Fruit fly (Drosophila melanogaster) whole organism, prepupa: ENCODE data around the gene CG46397.
A peak's percentile ranks its signal among the peaks of the same experiment; 100 is the strongest.

ENCODE experiments used
- CG10631 ChIP-seq: fragments of 200-800 bp; sonication (Bioruptor generic); optimal IDR thresholded peaks from 2 replicates; lab custom pipeline; 2016; ENCODE audit warnings: missing biosample characterization, missing genetic modification characterization
- CG11294 ChIP-seq: fragments of 200-800 bp; sonication (Bioruptor generic); IDR thresholded peaks from 2 replicates; pipeline ENCODE4 v1.3.6; 2022; ENCODE audit warnings: missing biosample characterization, missing genetic modification characterization
- CG11902 ChIP-seq: fragments of 200-800 bp; sonication (Bioruptor generic); optimal IDR thresholded peaks from 3 replicates; lab custom pipeline; 2016; ENCODE audit warnings: missing biosample characterization, missing genetic modification characterization
- CG15336 ChIP-seq: fragments of 200-800 bp; sonication (Bioruptor generic); IDR thresholded peaks from 2 replicates; pipeline ENCODE4 v1.3.6; 2022; ENCODE audit warnings: missing biosample characterization, missing genetic modification characterization
- CG1621 ChIP-seq: fragments of 200-800 bp; sonication (Bioruptor generic); optimal IDR thresholded peaks from 3 replicates; lab custom pipeline; 2018; ENCODE audit warnings: missing biosample characterization, mild to moderate bottlenecking, missing genetic modification characterization
- CG3032 ChIP-seq: fragments of 200-800 bp; optimal IDR thresholded peaks from 2 replicates; lab custom pipeline; 2019; ENCODE audit warnings: missing biosample characterization, mild to moderate bottlenecking, missing genetic modification characterization, moderate library complexity
- CG31627 ChIP-seq: fragments of 200-800 bp; sonication (Bioruptor generic); optimal IDR thresholded peaks from 3 replicates; lab custom pipeline; 2016; ENCODE audit warnings: missing biosample characterization, missing genetic modification characterization
- CG32006 ChIP-seq: fragments of 200-800 bp; sonication (Bioruptor generic); optimal IDR thresholded peaks from 3 replicates; lab custom pipeline; 2017; ENCODE audit warnings: missing biosample characterization, mild to moderate bottlenecking, missing genetic modification characterization
- CG3919 ChIP-seq: fragments of 200-800 bp; sonication (Bioruptor generic); optimal IDR thresholded peaks from 3 replicates; lab custom pipeline; 2016; ENCODE audit warnings: missing biosample characterization, missing genetic modification characterization
- CG4318 ChIP-seq: fragments of 200-800 bp; sonication (Bioruptor generic); optimal IDR thresholded peaks from 3 replicates; lab custom pipeline; 2017; ENCODE audit warnings: missing biosample characterization, mild to moderate bottlenecking, missing genetic modification characterization
- CG6276 ChIP-seq: fragments of 200-800 bp; sonication (Bioruptor generic); optimal IDR thresholded peaks from 2 replicates; lab custom pipeline; 2017; ENCODE audit warnings: missing biosample characterization, mild to moderate bottlenecking, missing genetic modification characterization
- CG6808 ChIP-seq: fragments of 200-800 bp; sonication (Bioruptor generic); optimal IDR thresholded peaks from 3 replicates; lab custom pipeline; 2017; ENCODE audit warnings: missing biosample characterization, missing genetic modification characterization, mild to moderate bottlenecking, moderate library complexity, missing genetic modification reagents
- CG6854 ChIP-seq: fragments of 200-800 bp; sonication (Bioruptor generic); optimal IDR thresholded peaks from 2 replicates; lab custom pipeline; 2017; ENCODE audit warnings: missing biosample characterization, mild to moderate bottlenecking, missing genetic modification characterization
- CG7368 ChIP-seq: fragments of 200-800 bp; sonication (Bioruptor generic); optimal IDR thresholded peaks from 3 replicates; lab custom pipeline; 2016; ENCODE audit warnings: missing biosample characterization, missing genetic modification characterization
- CG8119 ChIP-seq: fragments of 200-800 bp; sonication (Bioruptor generic); IDR thresholded peaks from 3 replicates; pipeline ENCODE4 v1.3.6; 2022; ENCODE audit warnings: missing biosample characterization, missing genetic modification characterization
- CG8632 ChIP-seq: fragments of 200-800 bp; sonication (Bioruptor generic); optimal IDR thresholded peaks from 3 replicates; lab custom pipeline; 2016; ENCODE audit warnings: missing biosample characterization, missing genetic modification characterization
- CG9139 ChIP-seq: fragments of 200-800 bp; sonication (Bioruptor generic); optimal IDR thresholded peaks from 3 replicates; lab custom pipeline; 2017; ENCODE audit warnings: missing biosample characterization, mild to moderate bottlenecking, missing genetic modification characterization
- Eip75B ChIP-seq: fragments of 200-800 bp; sonication (Bioruptor generic); optimal IDR thresholded peaks from 3 replicates; lab custom pipeline; 2016; ENCODE audit warnings: missing biosample characterization, missing genetic modification characterization
- Eip78C ChIP-seq: fragments of 200-800 bp; sonication (Bioruptor generic); peaks from one replicate; lab custom pipeline; 2016; ENCODE audit warnings: missing biosample characterization, missing genetic modification characterization
- Eip93F ChIP-seq: fragments of 200-800 bp; sonication (Bioruptor generic); optimal IDR thresholded peaks from 2 replicates; lab custom pipeline; 2016; ENCODE audit warnings: missing biosample characterization, mild to moderate bottlenecking, missing genetic modification characterization
- Ets96B ChIP-seq: fragments of 200-800 bp; optimal IDR thresholded peaks from 2 replicates; lab custom pipeline; 2019; ENCODE audit warnings: missing biosample characterization, mild to moderate bottlenecking, missing genetic modification characterization, moderate library complexity
- Gug ChIP-seq: fragments of 200-800 bp; sonication (Bioruptor generic); IDR thresholded peaks from 2 replicates; pipeline ENCODE4 v1.3.6; 2022; ENCODE audit warnings: missing biosample characterization, missing genetic modification characterization
- Hr38 ChIP-seq: sonication (Bioruptor generic); optimal IDR thresholded peaks from 2 replicates; lab custom pipeline; 2016; ENCODE audit warnings: missing biosample characterization, missing genetic modification characterization
- Hr4 ChIP-seq: fragments of 200-800 bp; sonication (Bioruptor generic); optimal IDR thresholded peaks from 3 replicates; lab custom pipeline; 2016; ENCODE audit warnings: missing biosample characterization, missing genetic modification characterization
- Met ChIP-seq: fragments of 200-800 bp; sonication (Bioruptor generic); optimal IDR thresholded peaks from 3 replicates; lab custom pipeline; 2016; ENCODE audit warnings: missing biosample characterization, missing genetic modification characterization
- Smox ChIP-seq: fragments of 200-800 bp; sonication (Bioruptor generic); optimal IDR thresholded peaks from 3 replicates; lab custom pipeline; 2016; ENCODE audit warnings: missing biosample characterization, missing genetic modification characterization
- Sox14 ChIP-seq: fragments of 200-800 bp; sonication (Bioruptor generic); optimal IDR thresholded peaks from 3 replicates; lab custom pipeline; 2016; ENCODE audit warnings: missing biosample characterization, missing genetic modification characterization
- Sox15 ChIP-seq: fragments of 200-800 bp; sonication (Bioruptor generic); optimal IDR thresholded peaks from 3 replicates; lab custom pipeline; 2016; ENCODE audit warnings: missing biosample characterization, missing genetic modification characterization
- achi ChIP-seq: fragments of 200-800 bp; sonication (Bioruptor generic); optimal IDR thresholded peaks from 3 replicates; lab custom pipeline; 2016; ENCODE audit warnings: missing biosample characterization, missing genetic modification characterization
- cyc ChIP-seq: fragments of 200-800 bp; sonication (Bioruptor generic); optimal IDR thresholded peaks from 3 replicates; lab custom pipeline; 2016; ENCODE audit warnings: missing biosample characterization, missing genetic modification characterization
- dac ChIP-seq: fragments of 200-800 bp; sonication (Bioruptor generic); optimal IDR thresholded peaks from 2 replicates; lab custom pipeline; 2017; ENCODE audit warnings: missing biosample characterization, mild to moderate bottlenecking, missing genetic modification characterization
- dsx ChIP-seq: fragments of 200-800 bp; optimal IDR thresholded peaks from 3 replicates; lab custom pipeline; 2019; ENCODE audit warnings: missing biosample characterization, mild to moderate bottlenecking, missing genetic modification characterization, moderate library complexity; ENCODE audit not compliant: poor library complexity, severe bottlenecking
- esn ChIP-seq: fragments of 200-800 bp; sonication (Bioruptor generic); optimal IDR thresholded peaks from 2 replicates; lab custom pipeline; 2016; ENCODE audit warnings: missing biosample characterization, mild to moderate bottlenecking, missing genetic modification characterization, moderate library complexity
- fd59A ChIP-seq: fragments of 200-800 bp; sonication (Bioruptor generic); optimal IDR thresholded peaks from 2 replicates; lab custom pipeline; 2017; ENCODE audit warnings: missing biosample characterization, mild to moderate bottlenecking, missing genetic modification characterization, missing genetic modification reagents
- fd85E ChIP-seq: fragments of 200-800 bp; sonication (Bioruptor generic); optimal IDR thresholded peaks from 3 replicates; lab custom pipeline; 2016; ENCODE audit warnings: missing biosample characterization, missing genetic modification characterization
- net ChIP-seq: fragments of 200-800 bp; sonication (Bioruptor generic); optimal IDR thresholded peaks from 3 replicates; lab custom pipeline; 2016; ENCODE audit warnings: missing biosample characterization, missing genetic modification characterization
- pdm3 ChIP-seq: fragments of 200-800 bp; sonication (Bioruptor generic); optimal IDR thresholded peaks from 3 replicates; lab custom pipeline; 2016; ENCODE audit warnings: missing biosample characterization, missing genetic modification characterization
- salr ChIP-seq, 2 experiments: fragments of 200-800 bp; sonication (Bioruptor generic); optimal IDR thresholded peaks; 3 replicates each; lab custom pipeline; 2016 to 2018; ENCODE audit warnings: missing biosample characterization in 2 of 2, missing genetic modification characterization in 2 of 2, mild to moderate bottlenecking in 1 of 2
- ss ChIP-seq, 2 experiments: fragments of 200-800 bp; sonication (Bioruptor generic); optimal IDR thresholded peaks; 2 replicates in 1 of 2; 3 replicates in 1 of 2; lab custom pipeline; 2017 to 2018; ENCODE audit warnings: mild to moderate bottlenecking in 2 of 2, missing biosample characterization in 2 of 2, missing genetic modification characterization in 2 of 2, moderate library complexity in 1 of 2
- topi ChIP-seq: fragments of 200-800 bp; sonication (Bioruptor generic); optimal IDR thresholded peaks from 3 replicates; lab custom pipeline; 2016; ENCODE audit warnings: missing biosample characterization, missing genetic modification characterization
- vri ChIP-seq: fragments of 200-800 bp; sonication (Bioruptor generic); optimal IDR thresholded peaks from 3 replicates; lab custom pipeline; 2016; ENCODE audit warnings: missing biosample characterization, mild to moderate bottlenecking, missing genetic modification characterization

Gene CG46397

dm6 chr2L:8989037-8989591 is 42.0 kb downstream of the CG46397 start, which contains the start of gene rost (continued):
- TF ChIP-seq CG9139: peak; percentile 27
- TF ChIP-seq Ets96B (tag; lab: Kevin White, UChicago): no peak
- TF ChIP-seq Hr4 (GFP tag; lab: Kevin White, UChicago): no peak
- TF ChIP-seq Sox15: no peak
- no peak for TF ChIP-seq Eip93F
- peak; percentile 51 for TF ChIP-seq CG6854 (GFP tag; lab: Kevin White, UChicago)
- no peak for TF ChIP-seq fd85E (GFP tag; lab: Kevin White, UChicago)
- peak; percentile 67 for TF ChIP-seq Eip78C (GFP tag; lab: Kevin White, UChicago)
- TF ChIP-seq CG10631 (GFP tag; lab: Kevin White, UChicago): no peak
- no peak for TF ChIP-seq CG11902
- TF ChIP-seq CG32006 (GFP tag; lab: Kevin White, UChicago): no peak
- TF ChIP-seq CG8119 (GFP tag; lab: Robert Waterston, UW): no peak
- peak; percentile 77 for TF ChIP-seq vri (GFP tag; lab: Kevin White, UChicago)
- peak; percentile 26 for TF ChIP-seq topi (GFP tag; lab: Kevin White, UChicago)
- TF ChIP-seq achi (GFP tag; lab: Kevin White, UChicago): peak; percentile 10
- no peak for TF ChIP-seq Hr38
- TF ChIP-seq CG6276: no peak
- TF ChIP-seq Eip75B (GFP tag; lab: Kevin White, UChicago): no peak
- TF ChIP-seq dsx (GFP tag; lab: Kevin White, UChicago): no peak
- TF ChIP-seq fd59A (GFP tag; lab: Kevin White, UChicago): no peak
- peak in 1 of 2 experiments; percentile 59 for TF ChIP-seq ss (GFP tag; optimal IDR thresholded peaks at IDR 0.05; lab: Kevin White, UChicago)
- peak; percentile 6 for TF ChIP-seq CG8632 (GFP tag; lab: Kevin White, UChicago)
- TF ChIP-seq pdm3 (GFP tag; lab: Kevin White, UChicago): no peak

DNA sequence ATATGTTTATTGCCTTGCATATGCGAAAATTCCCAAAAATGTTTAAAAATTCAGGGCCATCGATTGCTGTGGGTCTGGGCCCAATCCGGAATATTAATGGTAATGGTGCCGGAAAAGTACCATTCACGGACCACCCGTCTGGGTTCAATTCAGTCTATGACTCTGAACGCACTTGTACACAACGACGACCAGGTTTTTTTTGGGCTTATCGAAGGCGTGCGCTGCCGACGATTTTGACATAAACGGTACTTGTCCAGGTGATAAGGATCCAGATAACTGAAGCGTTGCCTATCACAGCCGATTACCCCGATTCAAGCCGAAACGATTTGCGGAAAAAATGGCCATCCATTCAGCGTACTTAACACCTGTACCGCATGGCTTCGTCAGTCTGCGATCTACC is 44.5 kb downstream of the CG46397 start, which contains the start of gene CG9555:
CG9555 (plus strand) TSS at position 153 of the 400 bp plus-strand sequence.
- peak; percentile 41 for TF ChIP-seq vri (GFP tag; lab: Kevin White, UChicago)
- TF ChIP-seq CG9139: no peak
- no peak for TF ChIP-seq pdm3 (GFP tag; lab: Kevin White, UChicago)
- TF ChIP-seq Hr38: no peak
- TF ChIP-seq salr (GFP tag; optimal IDR thresholded peaks at IDR 0.05; lab: Kevin White, UChicago): no peak
- TF ChIP-seq CG3919 (GFP tag; lab: Kevin White, UChicago): no peak

DNA sequence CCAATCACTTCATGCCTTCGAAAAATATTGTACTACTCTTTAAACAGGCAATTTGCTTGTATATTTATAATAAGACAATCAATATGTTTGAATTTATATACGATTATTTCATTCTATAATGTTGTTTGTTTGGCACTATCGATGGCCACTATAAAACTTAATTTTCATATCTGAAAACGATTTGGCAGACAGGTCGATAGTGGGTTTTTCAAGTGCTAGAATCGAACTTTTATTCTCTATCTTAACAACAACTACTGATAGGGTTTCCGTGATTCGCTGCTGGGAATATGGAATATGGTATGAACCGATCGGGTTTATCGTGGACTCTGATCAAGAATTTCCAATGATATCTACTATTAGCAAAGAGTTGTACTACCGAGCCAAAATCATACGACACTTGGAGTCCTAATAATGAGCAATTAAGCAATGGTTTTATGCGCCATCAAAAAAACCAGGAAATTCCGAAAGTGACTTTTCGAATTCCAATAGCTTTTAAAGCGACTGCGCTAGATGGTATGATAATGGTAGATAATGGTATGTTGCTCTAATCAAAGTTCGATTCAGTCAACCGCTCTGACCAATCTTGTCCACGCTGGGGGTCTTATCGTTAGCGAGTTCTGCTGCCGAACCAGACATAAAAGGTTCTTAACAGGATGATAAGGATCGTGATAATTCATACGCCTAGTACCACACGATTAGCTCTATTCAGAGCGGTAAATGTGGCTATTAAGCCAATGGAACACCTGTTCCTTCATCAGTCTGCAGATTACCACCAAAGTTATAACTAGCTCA is 46.8 kb downstream of the CG46397 start, which contains the start of gene CG17906:
CG17906 (plus strand) TSS at position 742 of the 792 bp plus-strand sequence.
- TF ChIP-seq CG4318 (no peak), CG32006 (GFP tag; lab: Kevin White, UChicago) (no peak), Gug (GFP tag; lab: Robert Waterston, UW) (no peak), achi (GFP tag; lab: Kevin White, UChicago) (no peak), salr (GFP tag; optimal IDR thresholded peaks at IDR 0.05; lab: Kevin White, UChicago) (no peak), CG11902 (no peak), dac (GFP tag; lab: Kevin White, UChicago) (no peak)
- TF ChIP-seq, all 60 proteins: peak for 0

dm6 chr2L:8997285-8997684 is 50.2 kb downstream of the CG46397 start, which contains the start of the genes alien and CG18661:
TSS of gene alien (minus strand) at chr2L:8997379.
TSS of gene CG18661 (plus strand) at chr2L:8997605.
- TF ChIP-seq CG3032: peak; percentile 76
- peak; percentile 95 for TF ChIP-seq Sox14 (GFP tag; lab: Kevin White, UChicago)
- peak; percentile 92 for TF ChIP-seq Sox15
- TF ChIP-seq esn (GFP tag; lab: Kevin White, UChicago): peak; percentile 68
- peak; percentile 87 for TF ChIP-seq Gug (GFP tag; lab: Robert Waterston, UW)
- TF ChIP-seq CG11294 (GFP tag; lab: Robert Waterston, UW): peak; percentile 87
- no peak for TF ChIP-seq CG1621 (tag; lab: Kevin White, UChicago)
- TF ChIP-seq dsx (GFP tag; lab: Kevin White, UChicago): no peak
- TF ChIP-seq CG4318: peak; percentile 52
- peak; percentile 88 for TF ChIP-seq net
- peak; percentile 64 for TF ChIP-seq CG7368 (GFP tag; lab: Kevin White, UChicago)
- peak; percentile 6 for TF ChIP-seq CG8632 (GFP tag; lab: Kevin White, UChicago)
- peak; percentile 100 for TF ChIP-seq CG6808 (GFP tag; lab: Kevin White, UChicago)
- TF ChIP-seq CG8119 (GFP tag; lab: Robert Waterston, UW): peak; percentile 53; the same call in 1 of the 3 replicates
- peak; percentile 78 for TF ChIP-seq Smox (GFP tag; lab: Kevin White, UChicago)
- TF ChIP-seq Hr38: peak; percentile 5
- TF ChIP-seq CG6276: no peak
- peak; percentile 90 for TF ChIP-seq Met (GFP tag; lab: Kevin White, UChicago)
- peak; percentile 88 for TF ChIP-seq CG31627 (GFP tag; lab: Kevin White, UChicago)
- peak; percentile 78 for TF ChIP-seq cyc (GFP tag; lab: Kevin White, UChicago)
- peak; percentile 31 for TF ChIP-seq fd59A (GFP tag; lab: Kevin White, UChicago)
- no peak for TF ChIP-seq CG9139
- peak; percentile 78 for TF ChIP-seq CG15336 (GFP tag; lab: Robert Waterston, UW)
